Comparison of ENCODE assay signal across 4 fruit fly cellular contexts in the genomic region with DNA sequence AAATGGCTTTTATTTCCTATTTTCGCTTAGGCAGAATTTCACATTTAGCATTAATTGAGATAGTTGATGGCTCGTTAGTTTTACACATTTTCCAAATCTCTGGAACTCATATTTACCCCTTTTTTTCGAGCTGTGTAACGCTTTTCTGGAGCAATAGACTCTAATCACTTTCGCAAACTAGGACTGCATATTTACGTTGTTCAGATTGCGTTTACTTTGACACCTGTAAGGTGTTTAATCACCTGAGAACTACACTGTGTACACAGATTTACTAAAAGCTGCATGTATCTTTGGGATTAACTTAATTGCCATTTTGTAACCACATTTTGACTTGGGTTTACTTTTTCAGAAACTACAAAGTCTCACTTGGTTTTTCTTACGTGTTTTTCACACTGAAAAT.
A peak's percentile ranks its signal among the peaks of the same experiment; 100 is the strongest.
TF ChIP-seq lines count a peak whose summit lies in the region.

No protein-coding gene starts in this region.

- TF ChIP-seq CTCF in whole organism, embryonic (GFP tag; optimal IDR thresholded peaks at IDR 0.05; lab: Kevin White, UChicago), result no peak

TF ChIP-seq in whole organism, adult, 20 proteins besides CTCF, POLR2A, EP300 and RAD21:
- TF ChIP-seq Mnt (GFP tag; optimal IDR thresholded peaks at IDR 0.05; lab: Kevin White, UChicago) (peak; percentile 15), Clk (GFP tag; optimal IDR thresholded peaks at IDR 0.05; lab: Kevin White, UChicago) (peak; percentile 74), CG1620 (GFP tag; optimal IDR thresholded peaks at IDR 0.05; lab: Kevin White, UChicago) (peak; percentile 84), cnc (optimal IDR thresholded peaks at IDR 0.05; lab: Kevin White, UChicago) (no peak), toe (GFP tag; optimal IDR thresholded peaks at IDR 0.05; lab: Kevin White, UChicago) (peak; percentile 74), CG12768 (GFP tag; optimal IDR thresholded peaks at IDR 0.05; lab: Kevin White, UChicago) (peak; percentile 75), kay (GFP tag; lab: Kevin White, UChicago; ENCODE audit: borderline replicate concordance) (peak; percentile 98), CG5204 (GFP tag; optimal IDR thresholded peaks at IDR 0.05; lab: Kevin White, UChicago) (peak; percentile 54), CG7101 (tag; optimal IDR thresholded peaks at IDR 0.05; lab: Kevin White, UChicago) (peak; percentile 87), pad (GFP tag; optimal IDR thresholded peaks at IDR 0.05; lab: Kevin White, UChicago) (peak; percentile 57), ovo (GFP tag; optimal IDR thresholded peaks at IDR 0.05; lab: Kevin White, UChicago) (peak; percentile 90), CG7045 (GFP tag; optimal IDR thresholded peaks at IDR 0.05; lab: Kevin White, UChicago) (peak; percentile 89), bab1 (GFP tag; optimal IDR thresholded peaks at IDR 0.05; lab: Kevin White, UChicago) (no peak), CG14711 (tag; optimal IDR thresholded peaks at IDR 0.05; lab: Kevin White, UChicago) (peak; percentile 47), tj (GFP tag; optimal IDR thresholded peaks at IDR 0.05; lab: Kevin White, UChicago) (no peak), Crg-1 (GFP tag; optimal IDR thresholded peaks at IDR 0.05; lab: Kevin White, UChicago) (peak; percentile 91), Hr96 (GFP tag; optimal IDR thresholded peaks at IDR 0.05; lab: Kevin White, UChicago) (peak; percentile 48), CG33017 (tag; optimal IDR thresholded peaks at IDR 0.05; lab: Kevin White, UChicago) (peak; percentile 75), CG11617 (GFP tag; optimal IDR thresholded peaks at IDR 0.05; lab: Kevin White, UChicago) (peak; percentile 67), cic (GFP tag; optimal IDR thresholded peaks at IDR 0.05; lab: Kevin White, UChicago) (no peak)

TF ChIP-seq in whole organism, embryonic, 481 proteins besides CTCF, POLR2A, EP300 and RAD21 (continues in another document):
- TF ChIP-seq sens (GFP tag; lab: Kevin White, UChicago) (peak; percentile 38), CG15696 (tag; optimal IDR thresholded peaks at IDR 0.05; lab: Kevin White, UChicago) (no peak), MBD-R2 (GFP tag; IDR thresholded peaks at IDR 0.05; lab: Robert Waterston, UW) (no peak; the same call in 1 of the 2 replicates), hkb (optimal IDR thresholded peaks at IDR 0.05; lab: Kevin White, UChicago) (no peak), hkb (GFP tag; IDR thresholded peaks at IDR 0.05; lab: Robert Waterston, UW) (peak; percentile 76), Elba2 (GFP tag; optimal IDR thresholded peaks at IDR 0.05; lab: Kevin White, UChicago) (no peak), CG4328 (GFP tag; optimal IDR thresholded peaks at IDR 0.05; lab: Kevin White, UChicago) (no peak), croc (GFP tag; conservative IDR thresholded peaks at IDR 0.05; lab: Robert Waterston, UW) (no peak), lmd (GFP tag; IDR thresholded peaks at IDR 0.05; lab: Robert Waterston, UW) (no peak; the same call in 1 of the 2 replicates), fd102C (GFP tag; optimal IDR thresholded peaks at IDR 0.05; lab: Kevin White, UChicago) (no peak), HLHmδ (GFP tag; optimal IDR thresholded peaks at IDR 0.05; lab: Kevin White, UChicago) (no peak), caup (GFP tag; optimal IDR thresholded peaks at IDR 0.05; lab: Kevin White, UChicago; ENCODE audit: severe bottlenecking) (peak; percentile 21), schlank (tag; optimal IDR thresholded peaks at IDR 0.05; lab: Kevin White, UChicago) (peak; percentile 30), CG12769 (tag; optimal IDR thresholded peaks at IDR 0.05; lab: Kevin White, UChicago) (no peak), CG8924 (tag; optimal IDR thresholded peaks at IDR 0.05; lab: Kevin White, UChicago) (no peak), CG11504 (tag; optimal IDR thresholded peaks at IDR 0.05; lab: Kevin White, UChicago) (peak; percentile 29), sima (GFP tag; optimal IDR thresholded peaks at IDR 0.05; lab: Kevin White, UChicago) (no peak), CG32532 (GFP tag; IDR thresholded peaks at IDR 0.05; lab: Robert Waterston, UW) (no peak), CG9797 (GFP tag; optimal IDR thresholded peaks at IDR 0.05; lab: Kevin White, UChicago) (no peak), BEAF-32 (GFP tag; optimal IDR thresholded peaks at IDR 0.05; lab: Kevin White, UChicago) (no peak), Gsc (GFP tag; IDR thresholded peaks at IDR 0.05; lab: Robert Waterston, UW) (no peak), btn (GFP tag; optimal IDR thresholded peaks at IDR 0.05; lab: Kevin White, UChicago) (no peak), vnd (GFP tag; IDR thresholded peaks at IDR 0.05; lab: Robert Waterston, UW; ENCODE audit: partially characterized antibody) (no peak), CG11560 (tag; IDR thresholded peaks at IDR 0.05; lab: Robert Waterston, UW) (no peak)

TF ChIP-seq in whole organism, pupa, 21 proteins besides CTCF, POLR2A, EP300 and RAD21:
- peak; percentile 20; the same call in 1 of the 2 replicates for TF ChIP-seq CG12605 (GFP tag; IDR thresholded peaks at IDR 0.05; lab: Robert Waterston, UW)
- TF ChIP-seq Ets98B (GFP tag; IDR thresholded peaks at IDR 0.05; lab: Robert Waterston, UW), result no peak
- TF ChIP-seq CG15710 (tag; optimal IDR thresholded peaks at IDR 0.05; lab: Kevin White, UChicago), result no peak
- TF ChIP-seq CG14655 (GFP tag; optimal IDR thresholded peaks at IDR 0.05; lab: Kevin White, UChicago), result no peak

TF ChIP-seq in whole organism, wandering third instar larva, 38 proteins besides CTCF, POLR2A, EP300 and RAD21:
- TF ChIP-seq CG9705 (GFP tag; optimal IDR thresholded peaks at IDR 0.05; lab: Kevin White, UChicago) (no peak), tai (GFP tag; optimal IDR thresholded peaks at IDR 0.05; lab: Kevin White, UChicago) (peak; percentile 16)
